Worm (Caenorhabditis elegans) whole organism, L3 larva: ENCODE measurements around the gene cpg-20.

ENCODE experiments used
- R02D3.7 ChIP-seq: fragments of 150-350 bp; optimal IDR thresholded peaks from 2 replicates; lab custom pipeline; 2014; ENCODE audit warnings: missing biosample characterization, missing genetic modification characterization
- ZK546.5 ChIP-seq: sonication (generic microtip); optimal IDR thresholded peaks from 2 replicates; lab custom pipeline; 2017; ENCODE audit warnings: missing biosample characterization, missing genetic modification characterization
- aly-2 ChIP-seq: fragments of 150-350 bp; optimal IDR thresholded peaks from 2 replicates; lab custom pipeline; 2014; ENCODE audit warnings: missing biosample characterization, missing genetic modification characterization
- ama-1 ChIP-seq: fragments of 150-350 bp; optimal IDR thresholded peaks from 2 replicates; lab custom pipeline; 2018
- ceh-16 ChIP-seq: sonication (generic microtip); optimal IDR thresholded peaks from 2 replicates; lab custom pipeline; 2017; ENCODE audit warnings: missing biosample characterization, missing genetic modification characterization
- ceh-28 ChIP-seq: fragments of 150-350 bp; optimal IDR thresholded peaks from 2 replicates; lab custom pipeline; 2014; ENCODE audit warnings: missing biosample characterization, missing genetic modification reagents, missing genetic modification characterization
- ceh-82 ChIP-seq: fragments of 150-350 bp; optimal IDR thresholded peaks from 2 replicates; lab custom pipeline; 2014; ENCODE audit warnings: missing biosample characterization, missing genetic modification characterization
- ceh-9 ChIP-seq: sonication (generic microtip); optimal IDR thresholded peaks from 2 replicates; lab custom pipeline; 2018; ENCODE audit warnings: missing biosample characterization, missing genetic modification characterization
- daf-12 ChIP-seq: fragments of 150-350 bp; optimal IDR thresholded peaks from 2 replicates; lab custom pipeline; 2014; ENCODE audit warnings: missing biosample characterization, missing genetic modification reagents, missing genetic modification characterization
- egl-27 ChIP-seq: sonication (generic microtip); optimal IDR thresholded peaks from 4 replicates; lab custom pipeline; 2017; ENCODE audit warnings: missing biosample characterization, missing genetic modification reagents, missing genetic modification characterization
- egl-5 ChIP-seq: fragments of 150-350 bp; optimal IDR thresholded peaks from 2 replicates; lab custom pipeline; 2017; ENCODE audit warnings: missing biosample characterization, missing genetic modification reagents, missing genetic modification characterization, inconsistent platforms
- elt-1 ChIP-seq: fragments of 150-350 bp; optimal IDR thresholded peaks from 2 replicates; lab custom pipeline; 2014; ENCODE audit warnings: missing biosample characterization, missing genetic modification characterization
- elt-2 ChIP-seq: sonication (generic microtip); optimal IDR thresholded peaks from 2 replicates; lab custom pipeline; 2016; ENCODE audit warnings: missing genetic modification reagents, mild to moderate bottlenecking, missing genetic modification characterization, missing compliant biosample characterization
- fkh-10 ChIP-seq: sonication (generic microtip); optimal IDR thresholded peaks from 2 replicates; lab custom pipeline; 2017; ENCODE audit warnings: missing biosample characterization, missing genetic modification reagents, missing genetic modification characterization
- fkh-2 ChIP-seq: fragments of 150-350 bp; optimal IDR thresholded peaks from 2 replicates; lab custom pipeline; 2014; ENCODE audit warnings: missing biosample characterization, missing genetic modification reagents, missing genetic modification characterization
- fos-1 ChIP-seq: fragments of 150-350 bp; optimal IDR thresholded peaks from 2 replicates; lab custom pipeline; 2014; ENCODE audit warnings: missing biosample characterization, missing genetic modification characterization
- hmg-11 ChIP-seq: sonication (generic microtip); optimal IDR thresholded peaks from 2 replicates; lab custom pipeline; 2016; ENCODE audit warnings: missing genetic modification characterization, missing compliant biosample characterization
- jun-1 ChIP-seq: fragments of 150-350 bp; optimal IDR thresholded peaks from 2 replicates; lab custom pipeline; 2014; ENCODE audit warnings: missing biosample characterization, missing genetic modification reagents, missing genetic modification characterization
- lin-15B ChIP-seq: fragments of 150-350 bp; optimal IDR thresholded peaks from 2 replicates; lab custom pipeline; 2014; ENCODE audit warnings: missing biosample characterization, missing genetic modification characterization
- lin-39 ChIP-seq: fragments of 150-350 bp; optimal IDR thresholded peaks from 2 replicates; lab custom pipeline; 2018; ENCODE audit warnings: missing biosample characterization, missing genetic modification reagents, missing genetic modification characterization
- mml-1 ChIP-seq: fragments of 150-350 bp; sonication (generic microtip); optimal IDR thresholded peaks from 3 replicates; lab custom pipeline; 2014; ENCODE audit warnings: missing biosample characterization, missing genetic modification characterization
- nfya-1 ChIP-seq: sonication (generic microtip); optimal IDR thresholded peaks from 2 replicates; lab custom pipeline; 2017; ENCODE audit warnings: missing genetic modification characterization, mild to moderate bottlenecking, missing compliant biosample characterization, antibody characterized with exemption, moderate library complexity; ENCODE audit not compliant: insufficient read depth
- nhr-11 ChIP-seq: fragments of 150-350 bp; optimal IDR thresholded peaks from 2 replicates; lab custom pipeline; 2014; ENCODE audit warnings: missing biosample characterization, missing genetic modification characterization
- nhr-23 ChIP-seq: fragments of 150-350 bp; optimal IDR thresholded peaks from 2 replicates; lab custom pipeline; 2014; ENCODE audit warnings: missing biosample characterization, missing genetic modification reagents, missing genetic modification characterization
- nhr-25 ChIP-seq: sonication (generic microtip); optimal IDR thresholded peaks from 2 replicates; lab custom pipeline; 2017; ENCODE audit warnings: missing biosample characterization, missing genetic modification characterization
- nhr-28 ChIP-seq: fragments of 150-350 bp; optimal IDR thresholded peaks from 2 replicates; lab custom pipeline; 2014; ENCODE audit warnings: missing biosample characterization, missing genetic modification characterization
- nhr-43 ChIP-seq: sonication (generic microtip); optimal IDR thresholded peaks from 2 replicates; lab custom pipeline; 2016; ENCODE audit warnings: mild to moderate bottlenecking, missing genetic modification characterization, missing compliant biosample characterization; ENCODE audit not compliant: poor library complexity, severe bottlenecking
- nhr-67 ChIP-seq: fragments of 150-350 bp; optimal IDR thresholded peaks from 2 replicates; lab custom pipeline; 2014; ENCODE audit warnings: missing biosample characterization, missing genetic modification characterization
- nhr-76 ChIP-seq: fragments of 150-350 bp; sonication (generic microtip); optimal IDR thresholded peaks from 5 replicates; lab custom pipeline; 2014; ENCODE audit warnings: missing biosample characterization, missing genetic modification characterization
- nhr-77 ChIP-seq: fragments of 150-350 bp; optimal IDR thresholded peaks from 2 replicates; lab custom pipeline; 2014; ENCODE audit warnings: missing biosample characterization, missing genetic modification characterization
- pha-4 ChIP-seq: fragments of 150-350 bp; optimal IDR thresholded peaks from 2 replicates; lab custom pipeline; 2014; ENCODE audit warnings: missing biosample characterization, missing genetic modification reagents, missing genetic modification characterization
- pqm-1 ChIP-seq: fragments of 150-350 bp; optimal IDR thresholded peaks from 2 replicates; lab custom pipeline; 2017; ENCODE audit warnings: missing biosample characterization, missing genetic modification characterization, inconsistent platforms
- skn-1 ChIP-seq: fragments of 150-350 bp; optimal IDR thresholded peaks from 2 replicates; lab custom pipeline; 2014; ENCODE audit warnings: missing biosample characterization, missing genetic modification characterization
- snpc-4 ChIP-seq: fragments of 150-350 bp; optimal IDR thresholded peaks from 2 replicates; lab custom pipeline; 2014; ENCODE audit warnings: missing biosample characterization, missing genetic modification characterization
- unc-39 ChIP-seq: sonication (generic microtip); optimal IDR thresholded peaks from 4 replicates; lab custom pipeline; 2017; ENCODE audit warnings: missing biosample characterization, missing genetic modification characterization
- unc-62 ChIP-seq: fragments of 150-350 bp; sonication (generic microtip); optimal IDR thresholded peaks from 4 replicates; lab custom pipeline; 2014; ENCODE audit warnings: missing biosample characterization, missing genetic modification reagents, missing genetic modification characterization
- zag-1 ChIP-seq: fragments of 150-350 bp; optimal IDR thresholded peaks from 2 replicates; lab custom pipeline; 2014; ENCODE audit warnings: missing biosample characterization, missing genetic modification characterization
- ztf-11 ChIP-seq: fragments of 150-350 bp; optimal IDR thresholded peaks from 2 replicates; lab custom pipeline; 2014; ENCODE audit warnings: missing biosample characterization, missing genetic modification characterization
- ztf-4 ChIP-seq: fragments of 150-350 bp; optimal IDR thresholded peaks from 2 replicates; lab custom pipeline; 2014; ENCODE audit warnings: missing biosample characterization, missing genetic modification characterization

The cpg-20 gene

ce11 chrIV:6060912-6061311 is 15.1 kb downstream of the cpg-20 start:
- TF ChIP-seq fkh-10 (GFP tag; lab: Kevin White, UChicago) (peak; percentile 80), elt-1 (tag; lab: Kevin White, UChicago) (no peak)

ce11 chrIV:6059702-6060101 is 16.3 kb downstream of the cpg-20 start:
- TF ChIP-seq nhr-11 (tag; lab: Kevin White, UChicago) (no peak), nhr-43 (tag; lab: Kevin White, UChicago) (no peak), fos-1 (tag; lab: Kevin White, UChicago) (no peak), nhr-67 (tag; lab: Kevin White, UChicago) (no peak), hmg-11 (tag; lab: Kevin White, UChicago) (no peak), ZK546.5 (no peak), aly-2 (tag; lab: Kevin White, UChicago) (no peak), nhr-76 (tag; lab: Kevin White, UChicago) (no peak), egl-5 (tag; lab: Kevin White, UChicago) (no peak), ceh-82 (no peak), egl-27 (tag; lab: Kevin White, UChicago) (no peak), nhr-77 (no peak), nhr-28 (tag; lab: Kevin White, UChicago) (no peak), elt-1 (tag; lab: Kevin White, UChicago) (no peak), snpc-4 (tag; lab: Kevin White, UChicago) (no peak), jun-1 (tag; lab: Kevin White, UChicago) (no peak), fkh-2 (tag; lab: Kevin White, UChicago) (no peak), ama-1 (lab: Kevin White, UChicago) (no peak), fkh-10 (GFP tag; lab: Kevin White, UChicago) (no peak)

ce11 chrIV:6054833-6055232 is 21.2 kb downstream of the cpg-20 start:
- TF ChIP-seq zag-1 (tag; lab: Kevin White, UChicago) (no peak), fkh-10 (GFP tag; lab: Kevin White, UChicago) (peak; percentile 75)

- TF ChIP-seq nhr-43 (tag; lab: Kevin White, UChicago) (no peak), egl-5 (tag; lab: Kevin White, UChicago) (no peak), pha-4 (tag; lab: Kevin White, UChicago) (peak; percentile 19), lin-39 (peak; percentile 57), elt-2 (peak; percentile 30), hmg-11 (tag; lab: Kevin White, UChicago) (peak; percentile 74), nfya-1 (tag; lab: Kevin White, UChicago) (peak; percentile 71), unc-62 (no peak), mml-1 (tag; lab: Kevin White, UChicago) (no peak)
Measured at ce11 chrIV:6053436-6053835, 22.6 kb downstream of the cpg-20 start.

- TF ChIP-seq ceh-9 (tag; lab: Kevin White, UChicago) = no peak
- no peak for TF ChIP-seq aly-2 (tag; lab: Kevin White, UChicago)
- TF ChIP-seq lin-39 = no peak
- no peak for TF ChIP-seq snpc-4 (tag; lab: Kevin White, UChicago)
- no peak for TF ChIP-seq daf-12
- peak; percentile 16 for TF ChIP-seq jun-1 (tag; lab: Kevin White, UChicago)
- no peak for TF ChIP-seq nhr-23 (tag; lab: Kevin White, UChicago)
- no peak for TF ChIP-seq ztf-4 (tag; lab: Kevin White, UChicago)
- no peak for TF ChIP-seq hmg-11 (tag; lab: Kevin White, UChicago)
- TF ChIP-seq zag-1 (tag; lab: Kevin White, UChicago) = no peak
- TF ChIP-seq unc-62 = no peak
- no peak for TF ChIP-seq nhr-25 (tag; lab: Kevin White, UChicago)
- TF ChIP-seq pha-4 (tag; lab: Kevin White, UChicago) = peak; percentile 94
- TF ChIP-seq fos-1 (tag; lab: Kevin White, UChicago) = no peak
- TF ChIP-seq ztf-11 (tag; lab: Kevin White, UChicago) = no peak
- TF ChIP-seq ceh-16 (tag; lab: Kevin White, UChicago) = no peak
- no peak for TF ChIP-seq ZK546.5
- peak; percentile 59 for TF ChIP-seq pqm-1
- TF ChIP-seq nhr-77 = no peak
- TF ChIP-seq nhr-43 (tag; lab: Kevin White, UChicago) = no peak
- no peak for TF ChIP-seq nfya-1 (tag; lab: Kevin White, UChicago)
- TF ChIP-seq nhr-11 (tag; lab: Kevin White, UChicago) = no peak
- TF ChIP-seq R02D3.7 = no peak
- TF ChIP-seq nhr-28 (tag; lab: Kevin White, UChicago) = no peak
- no peak for TF ChIP-seq egl-5 (tag; lab: Kevin White, UChicago)
- TF ChIP-seq ceh-82 = no peak
- TF ChIP-seq elt-2 = peak; percentile 55
- no peak for TF ChIP-seq nhr-76 (tag; lab: Kevin White, UChicago)
- no peak for TF ChIP-seq ceh-28
- TF ChIP-seq unc-39 (tag; lab: Kevin White, UChicago) = no peak
- no peak for TF ChIP-seq lin-15B (tag; lab: Kevin White, UChicago)
- TF ChIP-seq skn-1 = no peak
- no peak for TF ChIP-seq ama-1 (lab: Kevin White, UChicago)
Measured at ce11 chrIV:6051884-6052283, 24.1 kb downstream of the cpg-20 start.
